Worm (Caenorhabditis elegans): ENCODE measurements around the gene lbp-2.

DNA sequence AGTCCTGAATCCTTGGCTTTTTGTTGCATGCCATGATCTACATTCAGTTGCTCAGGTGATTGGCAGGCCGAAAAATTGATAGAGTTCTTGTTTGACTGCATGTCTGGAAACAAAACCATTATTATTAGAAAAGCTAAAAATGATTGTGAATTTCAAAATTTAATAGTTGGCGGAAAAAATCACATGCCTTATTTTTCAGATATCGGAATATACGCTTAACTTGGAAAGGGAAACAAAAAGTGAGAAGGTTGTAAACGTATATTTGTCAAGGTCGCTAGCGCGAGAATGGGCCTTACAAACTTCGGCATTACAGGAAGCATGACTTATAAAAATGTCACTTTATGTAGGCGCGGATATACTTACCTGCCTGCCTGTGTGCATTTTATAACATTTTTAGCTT, 11.3 kb downstream of the lbp-2 start, which contains the start of gene K09C4.9:
- TF ChIP-seq lin-39 (tag; optimal IDR thresholded peaks at IDR 0.05) (no peak), nhr-28 (tag; optimal IDR thresholded peaks at IDR 0.05) (no peak), daf-12 (tag; optimal IDR thresholded peaks at IDR 0.05) (no peak), ztf-11 (tag; optimal IDR thresholded peaks at IDR 0.05) (no peak), nhr-11 (tag; optimal IDR thresholded peaks at IDR 0.05) (no peak), unc-62 (GFP tag; optimal IDR thresholded peaks at IDR 0.05) (no peak), elt-1 (tag; optimal IDR thresholded peaks at IDR 0.05) (no peak), nhr-25 (tag; optimal IDR thresholded peaks at IDR 0.05) (no peak), nhr-12 (tag; optimal IDR thresholded peaks at IDR 0.05) (no peak), nhr-23 (tag; optimal IDR thresholded peaks at IDR 0.05) (no peak), aly-2 (tag; optimal IDR thresholded peaks at IDR 0.05) (no peak)
